Worm (Caenorhabditis elegans): ENCODE results near the gene E01G4.3.

DNA sequence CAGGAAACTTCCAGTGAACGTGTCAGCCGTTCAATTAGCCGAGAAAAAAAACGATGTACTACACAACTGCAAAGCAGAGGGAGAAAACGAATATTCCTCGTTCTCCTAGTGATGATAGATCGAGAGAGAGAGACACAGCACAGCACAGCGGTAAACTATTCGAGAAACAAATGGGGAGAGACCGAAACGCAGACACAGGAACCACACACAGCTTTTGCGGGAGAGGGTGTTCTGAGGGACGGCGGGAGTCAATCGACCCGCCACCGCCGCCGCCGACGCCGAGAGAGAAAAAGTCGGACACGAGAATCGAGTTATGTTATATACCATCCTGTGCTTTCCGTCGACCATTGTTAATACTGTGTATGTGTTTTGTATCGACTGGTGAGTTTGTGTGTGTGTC, 12.8 kb downstream of the E01G4.3 start:
- TF ChIP-seq Y95B8A.8 (GFP tag; IDR thresholded peaks at IDR 0.05) (no peak), madf-6 (GFP tag; IDR thresholded peaks at IDR 0.05) (no peak)
